Worm (Caenorhabditis elegans): ENCODE data around the gene rin-1.
A peak's percentile ranks its signal among the peaks of the same experiment; 100 is the strongest.

The rin-1 gene

ce11 chrV:14815500-14815899 lies at the start of gene rin-1:
Gene rin-1 (minus strand): TSS chrV:14815600.
- no peak for TF ChIP-seq him-1 (tag; optimal IDR thresholded peaks at IDR 0.05)
- TF ChIP-seq W03F9.2 (tag; optimal IDR thresholded peaks at IDR 0.05) = no peak
- no peak for TF ChIP-seq dao-5 (tag; optimal IDR thresholded peaks at IDR 0.05)

- TF ChIP-seq him-1 (tag; optimal IDR thresholded peaks at IDR 0.05) = no peak
- TF ChIP-seq W03F9.2 (tag; optimal IDR thresholded peaks at IDR 0.05) = no peak
- no peak for TF ChIP-seq dao-5 (tag; optimal IDR thresholded peaks at IDR 0.05)
Measured at ce11 chrV:14859380-14859779, 44.0 kb upstream of the rin-1 start.

ce11 chrV:14858503-14858902 lies 43.1 kb upstream of the rin-1 start, which contains the start of gene npr-13:
Gene npr-13 (minus strand): TSS chrV:14858603.
- no peak for TF ChIP-seq W03F9.2 (tag; optimal IDR thresholded peaks at IDR 0.05)
- no peak for TF ChIP-seq dao-5 (tag; optimal IDR thresholded peaks at IDR 0.05)
- TF ChIP-seq him-1 (tag; optimal IDR thresholded peaks at IDR 0.05) = no peak

- TF ChIP-seq dao-5 (tag; optimal IDR thresholded peaks at IDR 0.05) = no peak
- TF ChIP-seq him-1 (tag; optimal IDR thresholded peaks at IDR 0.05) = peak; percentile 9
- TF ChIP-seq W03F9.2 (tag; optimal IDR thresholded peaks at IDR 0.05) = no peak
Measured at ce11 chrV:14855626-14856025, 40.2 kb upstream of the rin-1 start.

- TF ChIP-seq him-1 (tag; optimal IDR thresholded peaks at IDR 0.05) (no peak), W03F9.2 (tag; optimal IDR thresholded peaks at IDR 0.05) (no peak), dao-5 (tag; optimal IDR thresholded peaks at IDR 0.05) (no peak)
Measured at ce11 chrV:14854261-14854660, 38.9 kb upstream of the rin-1 start.

- TF ChIP-seq dao-5 (tag; optimal IDR thresholded peaks at IDR 0.05) = no peak
- no peak for TF ChIP-seq him-1 (tag; optimal IDR thresholded peaks at IDR 0.05)
- TF ChIP-seq W03F9.2 (tag; optimal IDR thresholded peaks at IDR 0.05) = no peak
Measured at ce11 chrV:14853739-14854138, 38.3 kb upstream of the rin-1 start.

- TF ChIP-seq dao-5 (tag; optimal IDR thresholded peaks at IDR 0.05) = no peak
- no peak for TF ChIP-seq W03F9.2 (tag; optimal IDR thresholded peaks at IDR 0.05)
- no peak for TF ChIP-seq him-1 (tag; optimal IDR thresholded peaks at IDR 0.05)
Measured at ce11 chrV:14852620-14853019, 37.2 kb upstream of the rin-1 start.

- TF ChIP-seq him-1 (tag; optimal IDR thresholded peaks at IDR 0.05) (no peak), W03F9.2 (tag; optimal IDR thresholded peaks at IDR 0.05) (no peak), dao-5 (tag; optimal IDR thresholded peaks at IDR 0.05) (no peak)
Measured at ce11 chrV:14851972-14852371, 36.6 kb upstream of the rin-1 start.

- TF ChIP-seq dao-5 (tag; optimal IDR thresholded peaks at IDR 0.05) = no peak
- TF ChIP-seq W03F9.2 (tag; optimal IDR thresholded peaks at IDR 0.05) = no peak
- peak; percentile 38 for TF ChIP-seq him-1 (tag; optimal IDR thresholded peaks at IDR 0.05)
Measured at ce11 chrV:14851206-14851605, 35.8 kb upstream of the rin-1 start.

- TF ChIP-seq dao-5 (tag; optimal IDR thresholded peaks at IDR 0.05) (no peak), W03F9.2 (tag; optimal IDR thresholded peaks at IDR 0.05) (no peak), him-1 (tag; optimal IDR thresholded peaks at IDR 0.05) (no peak)
Measured at ce11 chrV:14850530-14850929, 35.1 kb upstream of the rin-1 start.

ce11 chrV:14849628-14850027 lies 34.2 kb upstream of the rin-1 start:
- peak; percentile 64 for TF ChIP-seq W03F9.2 (tag; optimal IDR thresholded peaks at IDR 0.05)
- no peak for TF ChIP-seq him-1 (tag; optimal IDR thresholded peaks at IDR 0.05)

ce11 chrV:14848510-14849206 lies 33.3 kb upstream of the rin-1 start:
- TF ChIP-seq dao-5 (tag; optimal IDR thresholded peaks at IDR 0.05) (no peak), him-1 (tag; optimal IDR thresholded peaks at IDR 0.05) (no peak), W03F9.2 (tag; optimal IDR thresholded peaks at IDR 0.05) (peak; percentile 54)

ce11 chrV:14847291-14847915 lies 32.0 kb upstream of the rin-1 start, which contains the start of gene ret-1:
Gene ret-1 (minus strand): TSS chrV:14847413.
- TF ChIP-seq W03F9.2 (tag; optimal IDR thresholded peaks at IDR 0.05) (no peak), dao-5 (tag; optimal IDR thresholded peaks at IDR 0.05) (no peak), him-1 (tag; optimal IDR thresholded peaks at IDR 0.05) (no peak)

- TF ChIP-seq W03F9.2 (tag; optimal IDR thresholded peaks at IDR 0.05) = no peak
Measured at ce11 chrV:14841660-14842059, 26.3 kb upstream of the rin-1 start.

- no peak for TF ChIP-seq dao-5 (tag; optimal IDR thresholded peaks at IDR 0.05)
- TF ChIP-seq him-1 (tag; optimal IDR thresholded peaks at IDR 0.05) = no peak
- no peak for TF ChIP-seq W03F9.2 (tag; optimal IDR thresholded peaks at IDR 0.05)
Measured at ce11 chrV:14838130-14838529, 22.7 kb upstream of the rin-1 start.
